Worm (Caenorhabditis elegans): ENCODE results near the gene F07E5.8.

Gene F07E5.8

DNA sequence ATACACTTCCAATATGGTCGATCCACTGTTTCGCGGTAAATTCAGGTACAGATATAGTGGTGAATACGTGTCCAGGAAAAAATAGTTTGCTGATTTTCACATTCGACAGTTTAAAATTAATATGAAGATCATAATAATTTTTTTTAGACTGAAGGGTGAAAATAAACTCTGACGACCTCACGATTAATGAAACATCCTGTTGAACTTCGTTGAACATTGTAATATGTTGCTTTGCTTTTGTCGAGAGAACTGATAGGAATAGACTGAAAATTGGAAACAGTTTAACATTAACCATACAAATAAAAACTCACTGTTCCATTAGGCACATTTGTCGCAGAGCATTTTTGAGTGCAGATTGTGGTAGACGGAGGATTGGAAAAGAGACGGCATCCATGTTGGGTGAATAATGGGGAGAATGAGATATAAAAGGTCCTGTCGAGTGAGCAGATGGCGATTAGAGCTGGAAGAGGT is 18.1 kb upstream of the F07E5.8 start, which contains the start of gene fbxb-37:
Gene fbxb-37 (minus strand): TSS at position 421 of the 471 bp plus-strand sequence.
- no peak for TF ChIP-seq F10B5.3 (tag; optimal IDR thresholded peaks at IDR 0.05)
- no peak for TF ChIP-seq sdz-12 (GFP tag; optimal IDR thresholded peaks at IDR 0.05)
- no peak for TF ChIP-seq php-3 (GFP tag; IDR thresholded peaks at IDR 0.05)
- peak in 1 of 2 experiments; percentile 92 for TF ChIP-seq unc-62 (GFP tag; optimal IDR thresholded peaks at IDR 0.05 in 1 of 2)
- TF ChIP-seq unc-62 (tag; optimal IDR thresholded peaks at IDR 0.05), result no peak

ce11 chrII:2091972-2092371 is 16.6 kb upstream of the F07E5.8 start, which contains the start of gene T16A1.10:
Gene T16A1.10 (minus strand): TSS chrII:2092094.
- TF ChIP-seq unc-62 (GFP tag; optimal IDR thresholded peaks at IDR 0.05 in 1 of 2) (peak in 1 of 2 experiments; percentile 11), unc-62 (tag; optimal IDR thresholded peaks at IDR 0.05) (no peak), ceh-82 (tag; optimal IDR thresholded peaks at IDR 0.05) (no peak)

- TF ChIP-seq nhr-25 (tag; optimal IDR thresholded peaks at IDR 0.05; ENCODE audit: borderline replicate concordance, insufficient read depth), result no peak
- peak; percentile 65 for TF ChIP-seq nhr-77 (tag; optimal IDR thresholded peaks at IDR 0.05)
- TF ChIP-seq nhr-28 (tag; optimal IDR thresholded peaks at IDR 0.05), result peak; percentile 82
- TF ChIP-seq hlh-11 (tag; optimal IDR thresholded peaks at IDR 0.05), result peak; percentile 43
- peak; percentile 99 for TF ChIP-seq pqm-1 (tag; optimal IDR thresholded peaks at IDR 0.05)
- TF ChIP-seq dmd-6 (GFP tag; IDR thresholded peaks at IDR 0.05), result peak; percentile 70
- no peak for TF ChIP-seq unc-39 (tag; optimal IDR thresholded peaks at IDR 0.05)
- peak; percentile 44; the same call in 1 of the 2 replicates for TF ChIP-seq php-3 (GFP tag; IDR thresholded peaks at IDR 0.05)
- no peak for TF ChIP-seq madf-9 (GFP tag; conservative IDR thresholded peaks at IDR 0.05)
- peak; percentile 72; the same call in 1 of the 2 replicates for TF ChIP-seq lin-1 (GFP tag; IDR thresholded peaks at IDR 0.05)
These were observed 15.2 kb upstream of the F07E5.8 start, which contains the start of gene trpl-5 for ce11 chrII:2090605-2091004. Gene trpl-5 (minus strand): TSS chrII:2090636.

DNA sequence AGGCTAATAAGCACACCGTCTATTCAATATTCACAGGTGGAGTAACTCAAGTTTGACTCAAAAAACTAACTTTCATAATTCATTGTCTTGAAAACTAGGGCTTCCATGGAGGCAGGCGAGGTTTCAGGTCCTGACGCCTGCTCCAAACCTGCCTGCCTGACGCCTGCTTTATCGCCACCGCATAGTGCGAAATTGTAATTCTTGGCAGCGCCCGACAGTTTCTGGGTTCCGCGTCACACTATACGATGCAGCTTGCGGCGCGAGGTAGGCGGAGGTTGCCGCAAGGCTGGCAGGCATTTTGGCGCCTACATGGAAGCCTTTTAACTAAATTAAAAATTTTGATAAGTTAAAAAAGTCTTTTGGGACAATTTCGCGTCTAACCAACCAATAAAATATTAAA is 11.8 kb upstream of the F07E5.8 start:
- TF ChIP-seq nhr-11 (tag; optimal IDR thresholded peaks at IDR 0.05) (no peak), set-16 (GFP tag; IDR thresholded peaks at IDR 0.05) (peak; percentile 56; the same call in 1 of the 2 replicates)

ce11 chrII:2083726-2084179 is 8.3 kb upstream of the F07E5.8 start, which contains the start of the genes T16A1.5 and fbxc-49:
Gene T16A1.5 (minus strand): TSS chrII:2083826.
Gene fbxc-49 (plus strand): TSS chrII:2084129.
- TF ChIP-seq snpc-1.2 (GFP tag; IDR thresholded peaks at IDR 0.05) (no peak), aha-1 (tag) (peak; percentile 74), zfp-2 (tag; optimal IDR thresholded peaks at IDR 0.05) (no peak), fkh-10 (GFP tag; optimal IDR thresholded peaks at IDR 0.05) (no peak), ceh-82 (tag; optimal IDR thresholded peaks at IDR 0.05) (no peak), F26F4.8 (GFP tag; conservative IDR thresholded peaks at IDR 0.05) (no peak), snpc-4 (tag; optimal IDR thresholded peaks at IDR 0.05) (no peak), Y75B8A.6 (GFP tag; IDR thresholded peaks at IDR 0.05) (no peak), F44E2.7 (GFP tag; IDR thresholded peaks at IDR 0.05) (no peak), zip-11 (GFP tag; IDR thresholded peaks at IDR 0.05) (no peak), zag-1 (tag; optimal IDR thresholded peaks at IDR 0.05) (no peak), lin-15B (tag; optimal IDR thresholded peaks at IDR 0.05) (no peak), ZK337.2 (GFP tag; IDR thresholded peaks at IDR 0.05) (peak; percentile 37; the same call in 1 of the 2 replicates), nhr-11 (tag; optimal IDR thresholded peaks at IDR 0.05) (no peak), attf-4 (tag; optimal IDR thresholded peaks at IDR 0.05) (no peak)

DNA sequence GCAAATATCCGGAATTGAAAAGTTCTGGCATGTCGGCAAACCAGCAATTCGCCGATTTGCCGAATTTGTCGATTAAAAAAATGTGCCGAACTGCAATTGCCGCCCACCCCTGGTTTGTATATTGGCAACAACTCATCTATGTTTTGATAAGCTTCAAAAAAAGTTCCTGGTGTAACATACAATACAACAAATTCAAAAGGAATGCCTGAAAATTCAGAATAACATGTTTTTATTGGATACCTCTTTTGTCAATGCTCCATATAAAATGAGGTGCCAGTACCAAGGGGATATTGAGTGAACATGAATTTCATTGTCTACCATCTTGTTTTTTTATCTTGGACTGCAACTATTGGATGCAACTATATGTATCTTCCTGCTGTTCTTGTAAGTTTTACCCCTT is 5.8 kb upstream of the F07E5.8 start, which contains the start of gene T16A1.4:
Gene T16A1.4 (plus strand): TSS at position 301 of the 400 bp plus-strand sequence.
- TF ChIP-seq D1046.2 (GFP tag; IDR thresholded peaks at IDR 0.05) (no peak), vab-7 (GFP tag; IDR thresholded peaks at IDR 0.05) (no peak), lim-7 (GFP tag; IDR thresholded peaks at IDR 0.05) (no peak), Y5F2A.4 (GFP tag; optimal IDR thresholded peaks at IDR 0.05) (no peak), daf-16 (GFP tag; optimal IDR thresholded peaks at IDR 0.05) (no peak), daf-16 (tag; optimal IDR thresholded peaks at IDR 0.05) (no peak), cey-2 (tag; optimal IDR thresholded peaks at IDR 0.05; ENCODE audit: borderline replicate concordance, insufficient read depth) (no peak), lin-1 (GFP tag; IDR thresholded peaks at IDR 0.05) (no peak), hif-1 (tag; optimal IDR thresholded peaks at IDR 0.05) (no peak), lin-38 (GFP tag; IDR thresholded peaks at IDR 0.05) (no peak)
